Worm (Caenorhabditis elegans) whole organism, mixed stage, embryonic: ENCODE data around the gene clec-234.

Experiments used
- blmp-1 ChIP-seq: fragments of 150-350 bp; optimal IDR thresholded peaks from 2 replicates; lab custom pipeline; 2014; ENCODE audit warnings: missing biosample characterization, missing genetic modification characterization
- ceh-83 ChIP-seq: fragments of 200-800 bp; sonication (Bioruptor generic); optimal IDR thresholded peaks from 2 replicates; lab custom pipeline; 2018; ENCODE audit warnings: mild to moderate bottlenecking, missing genetic modification characterization, missing compliant biosample characterization
- elt-1 ChIP-seq: sonication (generic microtip); optimal IDR thresholded peaks from 2 replicates; lab custom pipeline; 2017; ENCODE audit warnings: missing genetic modification characterization, mild to moderate bottlenecking, missing compliant biosample characterization, antibody characterized with exemption, moderate library complexity, borderline replicate concordance; ENCODE audit not compliant: insufficient read depth
- elt-3 ChIP-seq: fragments of 150-350 bp; optimal IDR thresholded peaks from 2 replicates; lab custom pipeline; 2014; ENCODE audit warnings: missing biosample characterization, missing genetic modification characterization
- lin-13 ChIP-seq: fragments of 150-350 bp; optimal IDR thresholded peaks from 2 replicates; lab custom pipeline; 2014; ENCODE audit warnings: missing biosample characterization, missing genetic modification characterization
- lin-32 ChIP-seq: fragments of 200-800 bp; sonication (Bioruptor generic); optimal IDR thresholded peaks from 2 replicates; lab custom pipeline; 2018; ENCODE audit warnings: mild to moderate bottlenecking, missing genetic modification characterization, missing compliant biosample characterization
- lsy-2 ChIP-seq: fragments of 150-350 bp; optimal IDR thresholded peaks from 2 replicates; lab custom pipeline; 2014; ENCODE audit warnings: missing biosample characterization, missing genetic modification characterization
- nhr-2 ChIP-seq: fragments of 150-350 bp; optimal IDR thresholded peaks from 2 replicates; lab custom pipeline; 2014; ENCODE audit warnings: missing biosample characterization, missing genetic modification characterization
- sem-2 ChIP-seq: fragments of 200-800 bp; sonication (Bioruptor generic); optimal IDR thresholded peaks from 2 replicates; lab custom pipeline; 2018; ENCODE audit warnings: mild to moderate bottlenecking, missing genetic modification characterization, missing compliant biosample characterization
- unc-62 ChIP-seq: fragments of 150-350 bp; optimal IDR thresholded peaks from 2 replicates; lab custom pipeline; 2014; ENCODE audit warnings: missing biosample characterization, missing genetic modification reagents, missing genetic modification characterization
- ztf-11 ChIP-seq: fragments of 150-350 bp; optimal IDR thresholded peaks from 2 replicates; lab custom pipeline; 2014; ENCODE audit warnings: missing biosample characterization, missing genetic modification characterization

DNA sequence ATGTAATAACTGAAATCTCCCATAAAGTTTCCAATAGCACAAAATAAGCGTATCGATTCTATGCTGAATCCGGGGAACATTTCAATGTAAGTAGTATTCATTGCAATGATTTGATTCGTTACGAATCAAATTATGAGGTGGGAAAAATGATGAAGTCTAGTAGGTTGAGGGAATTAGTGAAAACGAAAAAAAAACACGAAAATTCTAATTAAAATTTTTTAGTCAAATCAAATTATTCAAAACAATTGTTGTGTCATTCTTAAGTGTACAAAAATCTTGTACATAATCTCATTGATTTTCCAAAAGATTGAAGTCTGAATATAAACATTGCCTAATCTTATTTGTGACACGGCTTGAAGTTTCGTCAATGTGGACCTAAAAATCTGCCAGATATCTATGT lies 8.9 kb downstream of the clec-234 start, which contains the start of gene srw-29:
- no peak for TF ChIP-seq lin-13 (tag; lab: Kevin White, UChicago)
- no peak for TF ChIP-seq elt-1 (tag; lab: Kevin White, UChicago)
- no peak for TF ChIP-seq blmp-1 (tag; lab: Kevin White, UChicago)
- no peak for TF ChIP-seq lsy-2
- TF ChIP-seq ceh-83 (GFP tag; lab: Kevin White, UChicago): no peak
- no peak for TF ChIP-seq elt-3 (tag; lab: Kevin White, UChicago)
- TF ChIP-seq unc-62 (GFP tag; lab: Kevin White, UChicago): no peak
- TF ChIP-seq ztf-11 (tag; lab: Kevin White, UChicago): no peak
- no peak for TF ChIP-seq nhr-2
- no peak for TF ChIP-seq lin-32
- TF ChIP-seq sem-2 (GFP tag; lab: Kevin White, UChicago): no peak
